Worm (Caenorhabditis elegans): ENCODE results near the gene sbsp-1.

sbsp-1 gene

ce11 chrIII:10816045-10816444 lies 16.7 kb upstream of the sbsp-1 start:
- TF ChIP-seq sma-3 (GFP tag; optimal IDR thresholded peaks at IDR 0.05), result no peak
- peak; percentile 47 for TF ChIP-seq sma-9 (GFP tag; optimal IDR thresholded peaks at IDR 0.05)
- no peak for TF ChIP-seq sma-9 (tag; optimal IDR thresholded peaks at IDR 0.05)
- TF ChIP-seq F13H6.1 (tag; optimal IDR thresholded peaks at IDR 0.05), result peak; percentile 46
- no peak for TF ChIP-seq blmp-1 (tag; optimal IDR thresholded peaks at IDR 0.05; ENCODE audit: insufficient read depth)
- peak in 1 of 2 experiments; percentile 40 for TF ChIP-seq lsy-2 (tag; optimal IDR thresholded peaks at IDR 0.05)
- TF ChIP-seq elt-3 (tag; optimal IDR thresholded peaks at IDR 0.05), result no peak
- TF ChIP-seq ztf-11 (tag; optimal IDR thresholded peaks at IDR 0.05), result no peak
- TF ChIP-seq nhr-77 (tag; optimal IDR thresholded peaks at IDR 0.05), result no peak
- peak; percentile 48 for TF ChIP-seq C34F6.9 (tag; optimal IDR thresholded peaks at IDR 0.05)
- no peak for TF ChIP-seq mab-5 (tag; optimal IDR thresholded peaks at IDR 0.05)
- peak; percentile 33 for TF ChIP-seq nhr-129 (tag; optimal IDR thresholded peaks at IDR 0.05)
- TF ChIP-seq mdl-1 (tag; optimal IDR thresholded peaks at IDR 0.05), result no peak

ce11 chrIII:10816800-10817418 lies 15.8 kb upstream of the sbsp-1 start, which contains the start of gene sca-1:
sca-1 (minus strand) TSS chrIII:10816850.
- TF ChIP-seq F13H6.1 (tag; optimal IDR thresholded peaks at IDR 0.05) (peak; percentile 77), dmd-4 (tag; optimal IDR thresholded peaks at IDR 0.05) (no peak), nhr-10 (tag; optimal IDR thresholded peaks at IDR 0.05) (no peak), R02D3.7 (tag; optimal IDR thresholded peaks at IDR 0.05) (no peak), fos-1 (tag; optimal IDR thresholded peaks at IDR 0.05) (no peak), ZK546.5 (tag; optimal IDR thresholded peaks at IDR 0.05) (no peak), unc-62 (GFP tag; optimal IDR thresholded peaks at IDR 0.05) (no peak), nhr-77 (tag; optimal IDR thresholded peaks at IDR 0.05) (no peak), nhr-129 (tag; optimal IDR thresholded peaks at IDR 0.05) (peak; percentile 37), lin-13 (GFP tag; optimal IDR thresholded peaks at IDR 0.05) (no peak), C34F6.9 (tag; optimal IDR thresholded peaks at IDR 0.05) (peak; percentile 6), mbf-1 (tag; optimal IDR thresholded peaks at IDR 0.05) (no peak)

ce11 chrIII:10818364-10818763 lies 14.4 kb upstream of the sbsp-1 start:
- TF ChIP-seq elt-3 (tag; optimal IDR thresholded peaks at IDR 0.05) (no peak), ztf-11 (tag; optimal IDR thresholded peaks at IDR 0.05) (no peak), nhr-23 (tag; optimal IDR thresholded peaks at IDR 0.05) (no peak), nhr-6 (tag; optimal IDR thresholded peaks at IDR 0.05) (no peak), nhr-237 (tag; optimal IDR thresholded peaks at IDR 0.05) (no peak), ceh-82 (tag; optimal IDR thresholded peaks at IDR 0.05) (no peak), egl-27 (tag; optimal IDR thresholded peaks at IDR 0.05) (peak; percentile 42), lsy-2 (tag; optimal IDR thresholded peaks at IDR 0.05) (peak in 1 of 2 experiments; percentile 64), nhr-129 (tag; optimal IDR thresholded peaks at IDR 0.05) (peak; percentile 72), peb-1 (tag; optimal IDR thresholded peaks at IDR 0.05) (no peak), ztf-4 (tag; optimal IDR thresholded peaks at IDR 0.05) (no peak), unc-62 (GFP tag; optimal IDR thresholded peaks at IDR 0.05) (no peak), ceh-16 (tag; optimal IDR thresholded peaks at IDR 0.05) (no peak), ZK546.5 (tag; optimal IDR thresholded peaks at IDR 0.05) (no peak), crh-2 (tag; optimal IDR thresholded peaks at IDR 0.05) (peak; percentile 71), lin-11 (tag; optimal IDR thresholded peaks at IDR 0.05) (no peak), zag-1 (tag; optimal IDR thresholded peaks at IDR 0.05) (peak; percentile 0), gmeb-1 (tag; optimal IDR thresholded peaks at IDR 0.05) (peak; percentile 33), F13H6.1 (tag; optimal IDR thresholded peaks at IDR 0.05) (peak; percentile 59), sem-4 (tag; optimal IDR thresholded peaks at IDR 0.05) (peak; percentile 15), snpc-4 (tag; optimal IDR thresholded peaks at IDR 0.05) (no peak), elt-1 (tag; optimal IDR thresholded peaks at IDR 0.05) (no peak), unc-55 (GFP tag; optimal IDR thresholded peaks at IDR 0.05) (peak; percentile 78), mbf-1 (tag; optimal IDR thresholded peaks at IDR 0.05) (no peak), Y55F3AM.14 (GFP tag; optimal IDR thresholded peaks at IDR 0.05) (peak; percentile 4), sma-9 (GFP tag; optimal IDR thresholded peaks at IDR 0.05) (peak; percentile 29), sma-9 (tag; optimal IDR thresholded peaks at IDR 0.05) (no peak), ztf-1 (GFP tag; conservative IDR thresholded peaks at IDR 0.05) (no peak), aly-2 (tag; optimal IDR thresholded peaks at IDR 0.05) (no peak), nhr-11 (tag; optimal IDR thresholded peaks at IDR 0.05) (no peak), sma-3 (GFP tag; optimal IDR thresholded peaks at IDR 0.05) (peak; percentile 58), skn-1 (tag; optimal IDR thresholded peaks at IDR 0.05) (no peak), dmd-4 (tag; optimal IDR thresholded peaks at IDR 0.05) (no peak), lin-13 (GFP tag; optimal IDR thresholded peaks at IDR 0.05) (peak; percentile 56), unc-39 (tag; optimal IDR thresholded peaks at IDR 0.05) (no peak), nhr-10 (tag; optimal IDR thresholded peaks at IDR 0.05) (no peak), alr-1 (tag; optimal IDR thresholded peaks at IDR 0.05) (no peak), ama-1 (optimal IDR thresholded peaks at IDR 0.05) (no peak), nhr-12 (tag; optimal IDR thresholded peaks at IDR 0.05) (no peak), nhr-77 (tag; optimal IDR thresholded peaks at IDR 0.05) (no peak), fos-1 (tag; optimal IDR thresholded peaks at IDR 0.05) (peak; percentile 77), mdl-1 (tag; optimal IDR thresholded peaks at IDR 0.05) (no peak), mab-5 (tag; optimal IDR thresholded peaks at IDR 0.05) (no peak), blmp-1 (tag; optimal IDR thresholded peaks at IDR 0.05; ENCODE audit: insufficient read depth) (peak; percentile 83), C34F6.9 (tag; optimal IDR thresholded peaks at IDR 0.05) (peak; percentile 72), nhr-25 (tag; optimal IDR thresholded peaks at IDR 0.05) (peak; percentile 64)

Data from whole organism, L2 larva.